Worm (Caenorhabditis elegans) whole organism, L3 larva: ENCODE results near the gene wee-1.3.

Source experiments
- ama-1 ChIP-seq: fragments of 150-350 bp; optimal IDR thresholded peaks from 2 replicates; lab custom pipeline; 2018
- egl-27 ChIP-seq: sonication (generic microtip); optimal IDR thresholded peaks from 4 replicates; lab custom pipeline; 2017; ENCODE audit warnings: missing biosample characterization, missing genetic modification reagents, missing genetic modification characterization
- egl-5 ChIP-seq: fragments of 150-350 bp; optimal IDR thresholded peaks from 2 replicates; lab custom pipeline; 2017; ENCODE audit warnings: missing biosample characterization, missing genetic modification reagents, missing genetic modification characterization, inconsistent platforms
- elt-2 ChIP-seq: sonication (generic microtip); optimal IDR thresholded peaks from 2 replicates; lab custom pipeline; 2016; ENCODE audit warnings: missing genetic modification reagents, mild to moderate bottlenecking, missing genetic modification characterization, missing compliant biosample characterization
- elt-3 ChIP-seq, 3 experiments: fragments of 150-350 bp in 1 of 3; sonication (generic microtip) in 2 of 3; optimal IDR thresholded peaks; 2 replicates in 2 of 3; 4 replicates in 1 of 3; lab custom pipeline; 2014 to 2017; ENCODE audit warnings: missing biosample characterization in 3 of 3, missing genetic modification characterization in 3 of 3
- eor-1 ChIP-seq, 2 experiments: fragments of 150-350 bp; optimal IDR thresholded peaks; 2 replicates each; lab custom pipeline; 2014 to 2018; ENCODE audit warnings: missing biosample characterization in 2 of 2, missing genetic modification characterization in 2 of 2
- fkh-10 ChIP-seq: sonication (generic microtip); optimal IDR thresholded peaks from 2 replicates; lab custom pipeline; 2017; ENCODE audit warnings: missing biosample characterization, missing genetic modification reagents, missing genetic modification characterization
- hmg-11 ChIP-seq: sonication (generic microtip); optimal IDR thresholded peaks from 2 replicates; lab custom pipeline; 2016; ENCODE audit warnings: missing genetic modification characterization, missing compliant biosample characterization
- jun-1 ChIP-seq: fragments of 150-350 bp; optimal IDR thresholded peaks from 2 replicates; lab custom pipeline; 2014; ENCODE audit warnings: missing biosample characterization, missing genetic modification reagents, missing genetic modification characterization
- lin-15B ChIP-seq: fragments of 150-350 bp; optimal IDR thresholded peaks from 2 replicates; lab custom pipeline; 2014; ENCODE audit warnings: missing biosample characterization, missing genetic modification characterization
- mml-1 ChIP-seq: fragments of 150-350 bp; sonication (generic microtip); optimal IDR thresholded peaks from 3 replicates; lab custom pipeline; 2014; ENCODE audit warnings: missing biosample characterization, missing genetic modification characterization
- nfya-1 ChIP-seq: sonication (generic microtip); optimal IDR thresholded peaks from 2 replicates; lab custom pipeline; 2017; ENCODE audit warnings: missing genetic modification characterization, mild to moderate bottlenecking, missing compliant biosample characterization, antibody characterized with exemption, moderate library complexity; ENCODE audit not compliant: insufficient read depth
- nhr-11 ChIP-seq: fragments of 150-350 bp; optimal IDR thresholded peaks from 2 replicates; lab custom pipeline; 2014; ENCODE audit warnings: missing biosample characterization, missing genetic modification characterization
- nhr-12 ChIP-seq: fragments of 150-350 bp; optimal IDR thresholded peaks from 2 replicates; lab custom pipeline; 2014; ENCODE audit warnings: missing biosample characterization, missing genetic modification characterization
- nhr-25 ChIP-seq: sonication (generic microtip); optimal IDR thresholded peaks from 2 replicates; lab custom pipeline; 2017; ENCODE audit warnings: missing biosample characterization, missing genetic modification characterization
- nhr-28 ChIP-seq: fragments of 150-350 bp; optimal IDR thresholded peaks from 2 replicates; lab custom pipeline; 2014; ENCODE audit warnings: missing biosample characterization, missing genetic modification characterization
- nhr-67 ChIP-seq: fragments of 150-350 bp; optimal IDR thresholded peaks from 2 replicates; lab custom pipeline; 2014; ENCODE audit warnings: missing biosample characterization, missing genetic modification characterization
- nhr-76 ChIP-seq: fragments of 150-350 bp; sonication (generic microtip); optimal IDR thresholded peaks from 5 replicates; lab custom pipeline; 2014; ENCODE audit warnings: missing biosample characterization, missing genetic modification characterization
- pha-4 ChIP-seq: fragments of 150-350 bp; optimal IDR thresholded peaks from 2 replicates; lab custom pipeline; 2014; ENCODE audit warnings: missing biosample characterization, missing genetic modification reagents, missing genetic modification characterization
- pqm-1 ChIP-seq: fragments of 150-350 bp; optimal IDR thresholded peaks from 2 replicates; lab custom pipeline; 2017; ENCODE audit warnings: missing biosample characterization, missing genetic modification characterization, inconsistent platforms
- sea-2 ChIP-seq: fragments of 150-350 bp; sonication (generic microtip); optimal IDR thresholded peaks from 4 replicates; lab custom pipeline; 2014; ENCODE audit warnings: missing biosample characterization, missing genetic modification reagents, missing genetic modification characterization
- snpc-4 ChIP-seq: fragments of 150-350 bp; optimal IDR thresholded peaks from 2 replicates; lab custom pipeline; 2014; ENCODE audit warnings: missing biosample characterization, missing genetic modification characterization
- tbx-2 ChIP-seq: sonication (generic microtip); optimal IDR thresholded peaks from 2 replicates; lab custom pipeline; 2016; ENCODE audit warnings: mild to moderate bottlenecking, missing genetic modification characterization, missing compliant biosample characterization
- unc-39 ChIP-seq: sonication (generic microtip); optimal IDR thresholded peaks from 4 replicates; lab custom pipeline; 2017; ENCODE audit warnings: missing biosample characterization, missing genetic modification characterization
- unc-62 ChIP-seq: fragments of 150-350 bp; sonication (generic microtip); optimal IDR thresholded peaks from 4 replicates; lab custom pipeline; 2014; ENCODE audit warnings: missing biosample characterization, missing genetic modification reagents, missing genetic modification characterization

The wee-1.3 gene

ce11 chrII:9690067-9690632 lies 26.1 kb downstream of the wee-1.3 start:
- peak; percentile 96 for TF ChIP-seq fkh-10 (GFP tag; lab: Kevin White, UChicago)
- TF ChIP-seq eor-1 (tag; optimal IDR thresholded peaks at IDR 0.05; lab: Kevin White, UChicago): no peak

ce11 chrII:9686663-9687193 lies 29.5 kb downstream of the wee-1.3 start, which contains the start of gene ZK1320.9:
TSS of gene ZK1320.9 (minus strand) at chrII:9686713.
- TF ChIP-seq egl-5 (tag; lab: Kevin White, UChicago) (no peak), nhr-25 (tag; lab: Kevin White, UChicago) (peak; percentile 18), pha-4 (tag; lab: Kevin White, UChicago) (peak; percentile 33), elt-3 (tag; optimal IDR thresholded peaks at IDR 0.05; lab: Kevin White, UChicago) (no peak), jun-1 (tag; lab: Kevin White, UChicago) (no peak), lin-15B (tag; lab: Kevin White, UChicago) (peak; percentile 13), elt-2 (tag; lab: Kevin White, UChicago) (peak; percentile 50), nhr-76 (tag; lab: Kevin White, UChicago) (peak; percentile 59)
- TF ChIP-seq, all 47 proteins: peak for 5

- TF ChIP-seq nhr-67 (tag; lab: Kevin White, UChicago) (no peak), hmg-11 (no peak), ama-1 (lab: Kevin White, UChicago) (peak; percentile 50)
Observed at ce11 chrII:9684175-9684574, 32.1 kb downstream of the wee-1.3 start.

- TF ChIP-seq fkh-10 (GFP tag; lab: Kevin White, UChicago) (peak; percentile 68), lin-15B (tag; lab: Kevin White, UChicago) (no peak)
Observed at ce11 chrII:9682044-9682443, 34.2 kb downstream of the wee-1.3 start.

- no peak for TF ChIP-seq unc-62 (GFP tag; lab: Kevin White, UChicago)
- no peak for TF ChIP-seq elt-2 (tag; lab: Kevin White, UChicago)
- TF ChIP-seq snpc-4 (tag; lab: Kevin White, UChicago): no peak
- TF ChIP-seq nhr-11: no peak
- TF ChIP-seq nfya-1 (tag; lab: Kevin White, UChicago): no peak
- no peak for TF ChIP-seq pqm-1 (tag; lab: Kevin White, UChicago)
- no peak for TF ChIP-seq nhr-67 (tag; lab: Kevin White, UChicago)
- no peak for TF ChIP-seq egl-27 (tag; lab: Kevin White, UChicago)
Observed at ce11 chrII:9680493-9680892, 35.8 kb downstream of the wee-1.3 start, which contains the start of gene ZK1320.13. TSS of gene ZK1320.13 (plus strand) at chrII:9680793.

ce11 chrII:9679842-9680241 lies 36.4 kb downstream of the wee-1.3 start:
- TF ChIP-seq egl-27 (tag; lab: Kevin White, UChicago): no peak

ce11 chrII:9677470-9677869 lies 38.8 kb downstream of the wee-1.3 start:
- TF ChIP-seq mml-1 (tag; lab: Kevin White, UChicago) (no peak), pqm-1 (tag; lab: Kevin White, UChicago) (peak; percentile 50), elt-2 (tag; lab: Kevin White, UChicago) (peak; percentile 67)

ce11 chrII:9674678-9675077 lies 41.6 kb downstream of the wee-1.3 start, which contains the start of gene arc-1:
TSS of gene arc-1 (plus strand) at chrII:9674978.
- TF ChIP-seq unc-62 (GFP tag; lab: Kevin White, UChicago) (no peak), egl-27 (tag; lab: Kevin White, UChicago) (no peak), pqm-1 (tag; lab: Kevin White, UChicago) (no peak), tbx-2 (tag; lab: Kevin White, UChicago) (no peak), mml-1 (tag; lab: Kevin White, UChicago) (no peak), nhr-12 (tag; lab: Kevin White, UChicago) (no peak), nhr-28 (no peak), sea-2 (GFP tag; lab: Kevin White, UChicago) (no peak), unc-39 (tag; lab: Kevin White, UChicago) (no peak), lin-15B (tag; lab: Kevin White, UChicago) (no peak), jun-1 (tag; lab: Kevin White, UChicago) (no peak)
- TF ChIP-seq, all 47 proteins: peak for 0
